Worm (Caenorhabditis elegans) whole organism, L2 larva: Measurements from ENCODE around the gene cnk-1.

Experiments
- R02D3.7 ChIP-seq: fragments of 150-350 bp; optimal IDR thresholded peaks from 2 replicates; lab custom pipeline; 2014; ENCODE audit warnings: missing biosample characterization, missing genetic modification characterization
- Y55F3AM.14 ChIP-seq: fragments of 200-800 bp; sonication (Bioruptor generic); optimal IDR thresholded peaks from 2 replicates; lab custom pipeline; 2018; ENCODE audit warnings: mild to moderate bottlenecking, missing genetic modification characterization, missing compliant biosample characterization
- alr-1 ChIP-seq: fragments of 150-350 bp; optimal IDR thresholded peaks from 2 replicates; lab custom pipeline; 2014; ENCODE audit warnings: missing biosample characterization, missing genetic modification characterization
- blmp-1 ChIP-seq: sonication (generic microtip); optimal IDR thresholded peaks from 2 replicates; lab custom pipeline; 2017; ENCODE audit warnings: missing genetic modification characterization, mild to moderate bottlenecking, missing compliant biosample characterization, antibody characterized with exemption, moderate library complexity; ENCODE audit not compliant: insufficient read depth
- ceh-16 ChIP-seq: fragments of 150-350 bp; optimal IDR thresholded peaks from 2 replicates; lab custom pipeline; 2014; ENCODE audit warnings: missing biosample characterization, missing genetic modification characterization
- crh-2 ChIP-seq: sonication (generic microtip); optimal IDR thresholded peaks from 2 replicates; lab custom pipeline; 2017; ENCODE audit warnings: missing biosample characterization, missing genetic modification characterization
- egl-27 ChIP-seq: sonication (generic microtip); optimal IDR thresholded peaks from 3 replicates; lab custom pipeline; 2017; ENCODE audit warnings: missing biosample characterization, missing genetic modification reagents, missing genetic modification characterization
- elt-1 ChIP-seq: fragments of 150-350 bp; optimal IDR thresholded peaks from 2 replicates; lab custom pipeline; 2014; ENCODE audit warnings: missing biosample characterization, missing genetic modification characterization
- elt-3 ChIP-seq: sonication (generic microtip); optimal IDR thresholded peaks from 2 replicates; lab custom pipeline; 2017; ENCODE audit warnings: missing biosample characterization, missing genetic modification characterization
- fos-1 ChIP-seq: fragments of 150-350 bp; optimal IDR thresholded peaks from 2 replicates; lab custom pipeline; 2014; ENCODE audit warnings: missing biosample characterization, missing genetic modification characterization
- gmeb-1 ChIP-seq: fragments of 150-350 bp; optimal IDR thresholded peaks from 2 replicates; lab custom pipeline; 2014; ENCODE audit warnings: missing biosample characterization, missing genetic modification characterization
- lin-11 ChIP-seq: fragments of 150-350 bp; sonication (generic microtip); optimal IDR thresholded peaks from 2 replicates; lab custom pipeline; 2014; ENCODE audit warnings: missing biosample characterization, missing genetic modification characterization, inconsistent platforms, mixed read lengths
- lsy-2 ChIP-seq, 2 experiments: fragments of 150-350 bp in 1 of 2; sonication (generic microtip) in 1 of 2; optimal IDR thresholded peaks; 2 replicates each; lab custom pipeline; 2014 to 2017; ENCODE audit warnings: missing biosample characterization in 2 of 2, missing genetic modification characterization in 2 of 2
- mbf-1 ChIP-seq: sonication (generic microtip); optimal IDR thresholded peaks from 2 replicates; lab custom pipeline; 2017; ENCODE audit warnings: missing biosample characterization, missing genetic modification characterization
- mdl-1 ChIP-seq, 2 experiments: fragments of 150-350 bp in 1 of 2; sonication (generic microtip) in 1 of 2; optimal IDR thresholded peaks; 2 replicates each; lab custom pipeline; 2017; ENCODE audit warnings: missing biosample characterization in 2 of 2, missing genetic modification characterization in 2 of 2
- nhr-12 ChIP-seq: fragments of 150-350 bp; optimal IDR thresholded peaks from 2 replicates; lab custom pipeline; 2014; ENCODE audit warnings: missing biosample characterization, missing genetic modification characterization
- nhr-129 ChIP-seq: fragments of 150-350 bp; optimal IDR thresholded peaks from 2 replicates; lab custom pipeline; 2014; ENCODE audit warnings: missing biosample characterization, missing genetic modification characterization
- nhr-21 ChIP-seq: fragments of 150-350 bp; optimal IDR thresholded peaks from 2 replicates; lab custom pipeline; 2014; ENCODE audit warnings: missing biosample characterization, missing genetic modification characterization
- nhr-23 ChIP-seq: fragments of 150-350 bp; optimal IDR thresholded peaks from 2 replicates; lab custom pipeline; 2014; ENCODE audit warnings: missing biosample characterization, missing genetic modification reagents, missing genetic modification characterization
- nhr-25 ChIP-seq: fragments of 150-350 bp; sonication (generic microtip); optimal IDR thresholded peaks from 3 replicates; lab custom pipeline; 2014; ENCODE audit warnings: missing biosample characterization, missing genetic modification characterization
- sem-4 ChIP-seq: fragments of 150-350 bp; optimal IDR thresholded peaks from 2 replicates; lab custom pipeline; 2014; ENCODE audit warnings: missing biosample characterization, missing genetic modification reagents, missing genetic modification characterization
- skn-1 ChIP-seq: sonication (generic microtip); optimal IDR thresholded peaks from 2 replicates; lab custom pipeline; 2017; ENCODE audit warnings: missing biosample characterization, missing genetic modification characterization
- sma-3 ChIP-seq: sonication (generic microtip); optimal IDR thresholded peaks from 2 replicates; lab custom pipeline; 2016; ENCODE audit warnings: missing genetic modification reagents, missing genetic modification characterization, missing compliant biosample characterization
- sma-9 ChIP-seq, 2 experiments: fragments of 150-350 bp in 1 of 2; sonication (generic microtip) in 1 of 2; optimal IDR thresholded peaks; 2 replicates each; lab custom pipeline; 2014 to 2016; ENCODE audit warnings: missing genetic modification characterization in 2 of 2, mild to moderate bottlenecking in 1 of 2, missing biosample characterization in 1 of 2, missing compliant biosample characterization in 1 of 2, missing genetic modification reagents in 1 of 2, moderate library complexity in 1 of 2
- snpc-4 ChIP-seq: fragments of 150-350 bp; optimal IDR thresholded peaks from 2 replicates; lab custom pipeline; 2014; ENCODE audit warnings: missing biosample characterization, missing genetic modification characterization
- unc-39 ChIP-seq: fragments of 150-350 bp; optimal IDR thresholded peaks from 2 replicates; lab custom pipeline; 2014; ENCODE audit warnings: missing biosample characterization, missing genetic modification characterization
- zag-1 ChIP-seq: fragments of 150-350 bp; optimal IDR thresholded peaks from 2 replicates; lab custom pipeline; 2014; ENCODE audit warnings: missing biosample characterization, missing genetic modification characterization
- ztf-1 ChIP-seq: fragments of 200-800 bp; sonication (Bioruptor generic); conservative IDR thresholded peaks from 2 replicates; pipeline ENCODE4 v1.3.6; 2022; ENCODE audit warnings: missing genetic modification characterization, missing compliant biosample characterization
- ztf-11 ChIP-seq: sonication (generic microtip); optimal IDR thresholded peaks from 2 replicates; lab custom pipeline; 2017; ENCODE audit warnings: missing biosample characterization, missing genetic modification characterization

Gene cnk-1

DNA sequence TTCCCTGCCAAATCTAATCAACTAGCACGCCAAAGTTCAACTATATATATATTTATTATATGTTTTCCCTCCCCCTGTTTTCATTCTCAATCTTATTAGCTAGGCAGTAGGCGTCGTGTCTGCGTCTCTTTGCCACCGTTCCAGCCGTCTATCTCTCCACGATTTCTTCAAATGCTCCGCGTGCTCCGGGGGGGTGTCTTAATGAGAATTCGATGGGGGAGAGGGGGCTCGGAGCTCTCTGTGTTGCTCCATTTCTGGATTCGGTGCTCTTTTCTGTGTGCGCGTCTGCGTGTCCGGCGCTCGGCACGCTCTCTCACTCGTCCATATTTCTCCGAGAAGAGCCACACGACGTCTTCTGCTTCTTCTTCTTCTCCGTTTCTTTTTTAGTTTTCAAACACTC is 13.2 kb downstream of the cnk-1 start (continued):
- TF ChIP-seq mbf-1 (no peak), ztf-11 (tag; lab: Kevin White, UChicago) (no peak), crh-2 (tag; lab: Kevin White, UChicago) (peak; percentile 57), blmp-1 (no peak), elt-1 (tag; lab: Kevin White, UChicago) (no peak), elt-3 (tag; lab: Kevin White, UChicago) (no peak), Y55F3AM.14 (GFP tag; lab: Kevin White, UChicago) (peak; percentile 54), R02D3.7 (tag; lab: Kevin White, UChicago) (no peak), fos-1 (no peak), mdl-1 (tag; optimal IDR thresholded peaks at IDR 0.05; lab: Kevin White, UChicago) (peak; percentile 61 to 92), ztf-1 (no peak)

DNA sequence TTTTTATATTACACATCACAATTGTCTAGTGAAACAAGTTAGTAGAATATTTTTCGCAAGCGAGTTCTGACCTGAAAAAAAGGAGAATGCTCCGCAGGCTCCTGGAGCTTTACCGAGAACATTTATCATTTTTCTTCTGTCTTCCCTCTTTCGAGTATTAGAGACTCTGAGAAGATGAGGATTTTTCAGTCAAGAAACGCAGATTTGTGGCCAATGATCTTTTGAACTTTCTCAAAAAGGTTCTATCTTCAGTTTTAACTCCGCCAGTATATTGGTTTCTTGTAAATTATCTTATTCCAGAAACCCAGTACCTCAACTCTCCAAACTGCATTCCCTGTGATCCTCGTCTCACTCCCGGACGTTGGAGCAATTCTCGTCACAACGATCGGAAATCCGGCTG is 14.6 kb downstream of the cnk-1 start, which contains the start of gene K10G9.2:
TSS of gene K10G9.2 (plus strand) at position 301 of the 400 bp plus-strand sequence.
- TF ChIP-seq snpc-4 (tag; lab: Kevin White, UChicago) (no peak), elt-3 (tag; lab: Kevin White, UChicago) (no peak), nhr-12 (tag; lab: Kevin White, UChicago) (no peak), skn-1 (tag; lab: Kevin White, UChicago) (no peak), lin-11 (tag; lab: Kevin White, UChicago) (no peak), lsy-2 (tag; optimal IDR thresholded peaks at IDR 0.05; lab: Kevin White, UChicago) (no peak), nhr-23 (no peak), ztf-11 (tag; lab: Kevin White, UChicago) (no peak), nhr-21 (tag; lab: Kevin White, UChicago) (no peak)

DNA sequence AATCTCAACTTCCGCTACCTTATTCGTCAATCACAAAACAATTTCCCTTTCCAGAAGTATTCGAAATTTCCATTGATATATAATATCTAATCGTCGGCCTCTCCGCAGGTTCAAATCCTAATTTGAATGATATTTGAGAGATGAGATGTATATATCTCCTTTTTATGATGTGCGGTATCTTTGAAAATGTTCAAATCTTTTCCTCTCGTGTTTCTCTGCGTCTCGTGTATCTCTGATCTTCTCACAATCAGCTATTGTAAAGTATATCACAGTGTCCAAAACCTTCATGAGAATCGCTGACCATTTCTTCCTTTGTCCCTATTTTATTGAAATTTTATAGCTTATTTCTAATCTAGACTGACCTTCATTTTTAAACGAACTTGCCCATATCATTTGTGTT is 18.7 kb downstream of the cnk-1 start:
- peak; percentile 9 for TF ChIP-seq sma-9 (GFP tag; optimal IDR thresholded peaks at IDR 0.05; lab: Kevin White, UChicago)
- no peak for TF ChIP-seq sma-9 (tag; optimal IDR thresholded peaks at IDR 0.05; lab: Kevin White, UChicago)
- TF ChIP-seq nhr-21 (tag; lab: Kevin White, UChicago): no peak
- no peak for TF ChIP-seq Y55F3AM.14 (GFP tag; lab: Kevin White, UChicago)
- no peak for TF ChIP-seq snpc-4 (tag; lab: Kevin White, UChicago)
- no peak for TF ChIP-seq ceh-16 (tag; lab: Kevin White, UChicago)

DNA sequence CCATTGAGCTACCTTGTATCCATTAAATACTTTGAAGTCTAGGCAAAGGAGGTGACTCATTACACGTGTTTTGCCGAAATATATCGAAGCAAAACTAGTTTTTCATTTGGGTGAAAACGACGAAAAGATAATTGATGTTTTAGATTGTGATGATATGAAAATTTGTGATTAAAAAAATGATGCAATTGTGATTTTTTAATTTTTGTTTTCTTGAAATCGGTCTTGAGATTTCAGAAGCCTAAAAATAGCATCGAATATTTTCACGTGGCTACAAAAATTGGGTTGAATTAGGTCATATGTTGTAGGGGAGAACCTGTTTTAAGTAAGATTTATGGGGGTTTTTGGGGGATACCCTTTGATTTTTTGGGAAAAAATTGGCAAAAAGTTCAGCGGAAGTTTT is 19.5 kb downstream of the cnk-1 start:
- TF ChIP-seq lsy-2 (tag; optimal IDR thresholded peaks at IDR 0.05; lab: Kevin White, UChicago) (peak in 1 of 2 experiments; percentile 5), skn-1 (tag; lab: Kevin White, UChicago) (no peak), nhr-12 (tag; lab: Kevin White, UChicago) (no peak), crh-2 (tag; lab: Kevin White, UChicago) (peak; percentile 22), sma-9 (GFP tag; optimal IDR thresholded peaks at IDR 0.05; lab: Kevin White, UChicago) (peak; percentile 48), sma-9 (tag; optimal IDR thresholded peaks at IDR 0.05; lab: Kevin White, UChicago) (no peak), nhr-129 (tag; lab: Kevin White, UChicago) (peak; percentile 77), blmp-1 (peak; percentile 19), sma-3 (peak; percentile 25), nhr-25 (tag; lab: Kevin White, UChicago) (peak; percentile 77), fos-1 (peak; percentile 63)

DNA sequence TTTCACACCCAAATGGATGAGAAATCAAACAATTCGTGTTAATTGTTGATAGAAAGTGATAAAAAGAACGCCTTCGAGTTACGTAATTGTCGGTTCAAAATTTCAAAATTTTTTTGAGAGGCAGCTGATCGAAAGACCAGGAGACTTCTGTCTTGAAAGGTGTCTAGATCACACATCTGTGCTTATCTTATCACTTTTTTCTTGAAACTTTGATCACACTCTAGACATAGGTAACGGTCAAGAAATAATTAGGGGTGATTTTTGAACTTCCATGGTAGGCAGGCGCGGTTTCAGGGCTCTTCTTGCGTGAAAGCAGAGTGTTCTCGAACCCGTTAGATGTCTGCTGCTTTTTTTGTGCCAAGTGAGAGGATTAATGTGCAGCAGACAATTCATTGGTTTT is 22.3 kb downstream of the cnk-1 start:
- TF ChIP-seq ceh-16 (tag; lab: Kevin White, UChicago): no peak
- no peak for TF ChIP-seq egl-27 (tag; lab: Kevin White, UChicago)
- no peak for TF ChIP-seq nhr-25 (tag; lab: Kevin White, UChicago)
- no peak for TF ChIP-seq fos-1
- TF ChIP-seq ztf-11 (tag; lab: Kevin White, UChicago): no peak
- no peak for TF ChIP-seq sma-9 (GFP tag; optimal IDR thresholded peaks at IDR 0.05; lab: Kevin White, UChicago)
- no peak for TF ChIP-seq sma-9 (tag; optimal IDR thresholded peaks at IDR 0.05; lab: Kevin White, UChicago)
- no peak for TF ChIP-seq Y55F3AM.14 (GFP tag; lab: Kevin White, UChicago)
- TF ChIP-seq sem-4 (tag; lab: Kevin White, UChicago): no peak
- TF ChIP-seq elt-3 (tag; lab: Kevin White, UChicago): no peak
- no peak for TF ChIP-seq unc-39 (tag; lab: Kevin White, UChicago)
- TF ChIP-seq nhr-12 (tag; lab: Kevin White, UChicago): no peak
- no peak for TF ChIP-seq ztf-1
- TF ChIP-seq sma-3: no peak
- TF ChIP-seq alr-1: no peak
- TF ChIP-seq gmeb-1 (tag; lab: Kevin White, UChicago): no peak

DNA sequence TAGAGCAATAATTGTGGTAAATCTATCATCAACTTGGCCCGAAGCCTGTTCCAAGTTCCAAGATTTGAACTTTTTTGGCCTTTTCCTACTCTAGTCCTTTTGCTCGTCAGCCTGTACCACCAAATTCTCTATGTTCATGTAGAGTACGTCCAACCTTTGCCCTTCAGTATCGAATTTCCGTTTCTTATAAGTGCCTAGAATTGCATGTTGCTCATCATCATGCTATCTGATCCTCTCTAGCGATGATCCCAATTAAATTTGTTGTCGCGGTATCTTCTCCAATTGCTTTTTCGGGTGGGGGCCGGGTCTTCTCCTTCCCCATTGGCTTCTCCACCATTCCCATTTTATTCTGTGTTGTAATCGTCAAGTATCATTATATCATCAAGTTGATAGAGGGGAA is 22.9 kb downstream of the cnk-1 start:
- TF ChIP-seq fos-1 (no peak), zag-1 (tag; lab: Kevin White, UChicago) (no peak), lsy-2 (tag; optimal IDR thresholded peaks at IDR 0.05; lab: Kevin White, UChicago) (no peak)
